Worm (Caenorhabditis elegans): ENCODE data around the gene gst-36.

ce11 chrX:9894844-9895243 lies 32.1 kb upstream of the gst-36 start, which contains the start of gene F21G4.3:
- TF ChIP-seq mec-3 (tag; optimal IDR thresholded peaks at IDR 0.05; ENCODE audit: borderline replicate concordance) (no peak), ahr-1 (tag; optimal IDR thresholded peaks at IDR 0.05) (no peak), ceh-24 (tag; optimal IDR thresholded peaks at IDR 0.05) (no peak), pha-4 (tag; optimal IDR thresholded peaks at IDR 0.05) (no peak)

Measured in whole organism, late embryonic.